Worm (Caenorhabditis elegans): ENCODE results near the gene Y71H2AM.29.

DNA sequence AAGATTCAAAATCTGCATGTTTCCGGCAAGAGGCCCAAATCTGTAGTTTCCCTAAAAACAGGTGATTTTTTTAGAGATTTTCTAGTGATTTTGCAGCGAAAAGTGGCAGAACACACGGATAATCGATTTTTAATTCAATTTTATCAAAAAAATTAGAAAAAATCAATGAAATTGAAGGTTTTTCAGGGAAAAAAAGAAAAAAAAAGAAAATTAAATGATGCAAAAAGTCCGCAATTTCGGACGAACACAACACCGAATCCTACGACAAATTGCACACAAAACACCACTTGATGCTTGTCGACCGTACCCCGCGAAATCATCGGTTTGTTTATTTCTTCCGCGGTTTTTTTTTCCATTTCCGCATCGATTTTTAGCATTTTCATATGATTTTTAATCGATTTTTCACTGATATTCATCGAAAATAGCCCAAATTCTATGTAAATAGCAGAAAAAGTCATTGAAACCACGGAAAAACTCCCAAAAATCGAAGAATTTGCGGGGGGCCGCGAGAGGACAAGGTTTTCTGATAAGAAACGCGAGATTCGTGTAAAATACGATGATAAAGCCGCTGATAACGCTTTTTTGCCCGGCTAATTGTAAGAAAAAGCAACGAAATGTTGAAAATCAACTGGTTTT lies 17.5 kb upstream of the Y71H2AM.29 start, which contains the start of gene tufm-1:
- TF ChIP-seq pqm-1 (tag; optimal IDR thresholded peaks at IDR 0.05) (no peak), fkh-10 (GFP tag; optimal IDR thresholded peaks at IDR 0.05) (no peak), unc-55 (GFP tag; optimal IDR thresholded peaks at IDR 0.05) (no peak), nhr-11 (tag; optimal IDR thresholded peaks at IDR 0.05) (no peak), ceh-48 (tag; optimal IDR thresholded peaks at IDR 0.05) (no peak), pha-4 (tag; optimal IDR thresholded peaks at IDR 0.05) (no peak), rnt-1 (tag; optimal IDR thresholded peaks at IDR 0.05) (no peak), pag-3 (tag; optimal IDR thresholded peaks at IDR 0.05; ENCODE audit: borderline replicate concordance) (no peak), F13H6.1 (tag; optimal IDR thresholded peaks at IDR 0.05) (no peak), nfya-1 (tag; optimal IDR thresholded peaks at IDR 0.05) (peak; percentile 61), ceh-30 (tag; optimal IDR thresholded peaks at IDR 0.05) (no peak), Y22D7AL.16 (tag; optimal IDR thresholded peaks at IDR 0.05) (no peak), tbx-2 (tag; optimal IDR thresholded peaks at IDR 0.05) (no peak), ceh-9 (tag; optimal IDR thresholded peaks at IDR 0.05) (no peak)

Data from whole organism, late embryonic.